Worm (Caenorhabditis elegans): ENCODE measurements around the gene B0302.4.
A peak's percentile ranks its signal among the peaks of the same experiment; 100 is the strongest.

DNA sequence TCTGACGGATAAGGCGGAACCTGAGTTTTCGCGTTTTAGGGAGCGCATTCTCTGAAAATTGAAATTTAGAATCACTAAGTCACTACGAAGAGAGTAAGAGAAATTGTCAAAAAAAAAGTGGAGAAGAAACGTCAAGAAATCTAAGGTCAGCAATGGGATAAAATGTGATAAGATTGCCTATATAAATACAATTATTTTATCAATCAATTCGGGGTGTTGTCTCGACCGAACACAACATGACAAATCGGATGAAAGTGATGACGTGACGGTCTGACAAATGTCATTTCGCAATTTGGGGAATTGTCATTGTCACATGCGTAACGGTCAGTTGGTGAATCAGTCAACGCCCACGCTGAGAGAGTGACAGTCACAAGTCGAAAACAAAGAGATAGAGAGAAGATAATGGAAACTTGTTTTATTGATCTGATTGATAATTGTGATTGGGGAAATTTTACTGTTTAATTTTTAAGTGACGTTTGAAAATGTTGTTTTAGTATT lies 38.5 kb downstream of the B0302.4 start, which contains the start of gene cnp-3:
- no peak for TF ChIP-seq ama-1 (optimal IDR thresholded peaks at IDR 0.05)
- TF ChIP-seq lin-15B (tag; optimal IDR thresholded peaks at IDR 0.05) = no peak
- no peak for TF ChIP-seq jun-1 (tag; optimal IDR thresholded peaks at IDR 0.05)
- TF ChIP-seq ZK546.5 (tag; optimal IDR thresholded peaks at IDR 0.05) = no peak
- peak; percentile 77 for TF ChIP-seq nhr-25 (tag; optimal IDR thresholded peaks at IDR 0.05)
- no peak for TF ChIP-seq pha-4 (tag; optimal IDR thresholded peaks at IDR 0.05)
- no peak for TF ChIP-seq lin-39 (tag; optimal IDR thresholded peaks at IDR 0.05)
- TF ChIP-seq nhr-77 (tag; optimal IDR thresholded peaks at IDR 0.05) = no peak
- no peak for TF ChIP-seq daf-12 (tag; optimal IDR thresholded peaks at IDR 0.05)
- peak; percentile 63 for TF ChIP-seq fos-1 (tag; optimal IDR thresholded peaks at IDR 0.05)
- no peak for TF ChIP-seq unc-39 (tag; optimal IDR thresholded peaks at IDR 0.05)
- no peak for TF ChIP-seq unc-62 (GFP tag; optimal IDR thresholded peaks at IDR 0.05)
- TF ChIP-seq snpc-4 (tag; optimal IDR thresholded peaks at IDR 0.05) = no peak
